Fruit fly (Drosophila melanogaster) whole organism, embryonic: ENCODE results near the gene Osi2.

Source experiments
- CG10979 ChIP-seq: fragments of 200-800 bp; sonication (Bioruptor generic); optimal IDR thresholded peaks from 2 replicates; lab custom pipeline; 2018; ENCODE audit warnings: missing biosample characterization, mild to moderate bottlenecking, missing genetic modification characterization, moderate library complexity
- CG12299 ChIP-seq: fragments of 200-800 bp; sonication (Bioruptor generic); optimal IDR thresholded peaks from 2 replicates; lab custom pipeline; 2018; ENCODE audit warnings: missing biosample characterization, mild to moderate bottlenecking, missing genetic modification characterization
- CG12659 ChIP-seq: fragments of 200-800 bp; sonication (Bioruptor generic); optimal IDR thresholded peaks from 3 replicates; lab custom pipeline; 2017; ENCODE audit warnings: mild to moderate bottlenecking, missing biosample characterization, missing genetic modification reagents, missing genetic modification characterization
- CG17186 ChIP-seq: fragments of 200-800 bp; sonication (Bioruptor generic); optimal IDR thresholded peaks from 3 replicates; lab custom pipeline; 2017; ENCODE audit warnings: missing biosample characterization, missing genetic modification reagents, missing genetic modification characterization
- CG3163 ChIP-seq: fragments of 200-800 bp; sonication (Bioruptor generic); optimal IDR thresholded peaks from 3 replicates; lab custom pipeline; 2016; ENCODE audit warnings: missing biosample characterization, missing genetic modification characterization
- CG3995 ChIP-seq: fragments of 200-800 bp; sonication (Bioruptor generic); optimal IDR thresholded peaks from 3 replicates; lab custom pipeline; 2016; ENCODE audit warnings: missing biosample characterization, missing genetic modification characterization
- Chrac-16 ChIP-seq: fragments of 200-800 bp; sonication (Bioruptor generic); optimal IDR thresholded peaks from 3 replicates; lab custom pipeline; 2016; ENCODE audit warnings: missing biosample characterization, missing genetic modification characterization
- Deaf1 ChIP-seq: fragments of 200-800 bp; optimal IDR thresholded peaks from 3 replicates; lab custom pipeline; 2019; ENCODE audit warnings: missing biosample characterization, mild to moderate bottlenecking, missing genetic modification characterization, moderate library complexity
- Hr39 ChIP-seq: fragments of >200 bp; optimal IDR thresholded peaks from 2 replicates; lab custom pipeline; 2017
- Hr51 ChIP-seq, 2 experiments: fragments of 200-800 bp; sonication (Bioruptor generic); optimal IDR thresholded peaks; 2 replicates in 1 of 2; 3 replicates in 1 of 2; lab custom pipeline; 2016 to 2018; ENCODE audit warnings: missing biosample characterization in 2 of 2, missing genetic modification characterization in 2 of 2, mild to moderate bottlenecking in 1 of 2, moderate library complexity in 1 of 2
- fd64A ChIP-seq: fragments of 200-800 bp; sonication (Bioruptor generic); optimal IDR thresholded peaks from 3 replicates; lab custom pipeline; 2018; ENCODE audit warnings: missing biosample characterization, mild to moderate bottlenecking, missing genetic modification characterization
- repo ChIP-seq: fragments of 200-800 bp; sonication (Bioruptor generic); optimal IDR thresholded peaks from 2 replicates; lab custom pipeline; 2016; ENCODE audit warnings: missing biosample characterization, missing genetic modification characterization

- no peak for TF ChIP-seq repo
- no peak for TF ChIP-seq CG17186 (GFP tag; lab: Kevin White, UChicago)
- no peak for TF ChIP-seq CG12659 (GFP tag; lab: Kevin White, UChicago)
- no peak for TF ChIP-seq Chrac-16 (GFP tag; lab: Kevin White, UChicago)
- no peak for TF ChIP-seq CG3163 (GFP tag; lab: Kevin White, UChicago)
- TF ChIP-seq CG12299 (tag; lab: Kevin White, UChicago), result no peak
- TF ChIP-seq CG10979, result no peak
- TF ChIP-seq CG3995, result no peak
- TF ChIP-seq Hr39, result no peak
- TF ChIP-seq Hr51 (GFP tag; optimal IDR thresholded peaks at IDR 0.05; lab: Kevin White, UChicago), result no peak
- no peak for TF ChIP-seq Deaf1 (tag; lab: Kevin White, UChicago)
- no peak for TF ChIP-seq fd64A (GFP tag; lab: Kevin White, UChicago)
These were observed 1.3 kb downstream of the Osi2 start for dm6 chr3R:6210266-6211040.
